Worm (Caenorhabditis elegans) whole organism, L2 larva: Measurements from ENCODE around the gene cat-1.
A peak's percentile ranks its signal among the peaks of the same experiment; 100 is the strongest.

Experiments used
- C34F6.9 ChIP-seq: fragments of 150-350 bp; optimal IDR thresholded peaks from 2 replicates; lab custom pipeline; 2014; ENCODE audit warnings: missing biosample characterization, missing genetic modification characterization
- F13H6.1 ChIP-seq: sonication (generic microtip); optimal IDR thresholded peaks from 2 replicates; lab custom pipeline; 2016; ENCODE audit warnings: missing genetic modification characterization, missing compliant biosample characterization
- R02D3.7 ChIP-seq: fragments of 150-350 bp; optimal IDR thresholded peaks from 2 replicates; lab custom pipeline; 2014; ENCODE audit warnings: missing biosample characterization, missing genetic modification characterization
- Y55F3AM.14 ChIP-seq: fragments of 200-800 bp; sonication (Bioruptor generic); optimal IDR thresholded peaks from 2 replicates; lab custom pipeline; 2018; ENCODE audit warnings: mild to moderate bottlenecking, missing genetic modification characterization, missing compliant biosample characterization
- ZK546.5 ChIP-seq: sonication (generic microtip); optimal IDR thresholded peaks from 2 replicates; lab custom pipeline; 2017; ENCODE audit warnings: missing biosample characterization, missing genetic modification characterization
- alr-1 ChIP-seq: fragments of 150-350 bp; optimal IDR thresholded peaks from 2 replicates; lab custom pipeline; 2014; ENCODE audit warnings: missing biosample characterization, missing genetic modification characterization
- aly-2 ChIP-seq: fragments of 150-350 bp; optimal IDR thresholded peaks from 2 replicates; lab custom pipeline; 2014; ENCODE audit warnings: missing biosample characterization, missing genetic modification characterization
- ama-1 ChIP-seq: fragments of 150-350 bp; optimal IDR thresholded peaks from 2 replicates; lab custom pipeline; 2018; ENCODE audit warnings: inconsistent platforms
- blmp-1 ChIP-seq: sonication (generic microtip); optimal IDR thresholded peaks from 2 replicates; lab custom pipeline; 2017; ENCODE audit warnings: missing genetic modification characterization, mild to moderate bottlenecking, missing compliant biosample characterization, antibody characterized with exemption, moderate library complexity; ENCODE audit not compliant: insufficient read depth
- ceh-16 ChIP-seq: fragments of 150-350 bp; optimal IDR thresholded peaks from 2 replicates; lab custom pipeline; 2014; ENCODE audit warnings: missing biosample characterization, missing genetic modification characterization
- crh-2 ChIP-seq: sonication (generic microtip); optimal IDR thresholded peaks from 2 replicates; lab custom pipeline; 2017; ENCODE audit warnings: missing biosample characterization, missing genetic modification characterization
- dmd-4 ChIP-seq: sonication (generic microtip); optimal IDR thresholded peaks from 2 replicates; lab custom pipeline; 2017; ENCODE audit warnings: missing biosample characterization, missing genetic modification characterization
- elt-3 ChIP-seq: sonication (generic microtip); optimal IDR thresholded peaks from 2 replicates; lab custom pipeline; 2017; ENCODE audit warnings: missing biosample characterization, missing genetic modification characterization
- fos-1 ChIP-seq: fragments of 150-350 bp; optimal IDR thresholded peaks from 2 replicates; lab custom pipeline; 2014; ENCODE audit warnings: missing biosample characterization, missing genetic modification characterization
- lin-11 ChIP-seq: fragments of 150-350 bp; sonication (generic microtip); optimal IDR thresholded peaks from 2 replicates; lab custom pipeline; 2014; ENCODE audit warnings: missing biosample characterization, missing genetic modification characterization, inconsistent platforms, mixed read lengths
- lin-13 ChIP-seq: fragments of 150-350 bp; optimal IDR thresholded peaks from 2 replicates; lab custom pipeline; 2014; ENCODE audit warnings: missing biosample characterization, missing genetic modification reagents, missing genetic modification characterization
- lin-39 ChIP-seq: fragments of 150-350 bp; optimal IDR thresholded peaks from 2 replicates; lab custom pipeline; 2014; ENCODE audit warnings: missing biosample characterization, missing genetic modification reagents, missing genetic modification characterization
- lsy-2 ChIP-seq, 2 experiments: fragments of 150-350 bp in 1 of 2; sonication (generic microtip) in 1 of 2; optimal IDR thresholded peaks; 2 replicates each; lab custom pipeline; 2014 to 2017; ENCODE audit warnings: missing biosample characterization in 2 of 2, missing genetic modification characterization in 2 of 2
- mab-5 ChIP-seq: fragments of 150-350 bp; optimal IDR thresholded peaks from 2 replicates; lab custom pipeline; 2014; ENCODE audit warnings: missing biosample characterization, missing genetic modification characterization
- mbf-1 ChIP-seq: sonication (generic microtip); optimal IDR thresholded peaks from 2 replicates; lab custom pipeline; 2017; ENCODE audit warnings: missing biosample characterization, missing genetic modification characterization
- mdl-1 ChIP-seq, 2 experiments: fragments of 150-350 bp in 1 of 2; sonication (generic microtip) in 1 of 2; optimal IDR thresholded peaks; 2 replicates each; lab custom pipeline; 2017; ENCODE audit warnings: missing biosample characterization in 2 of 2, missing genetic modification characterization in 2 of 2
- nhr-10 ChIP-seq: sonication (generic microtip); optimal IDR thresholded peaks from 2 replicates; lab custom pipeline; 2017; ENCODE audit warnings: missing biosample characterization, missing genetic modification characterization
- nhr-129 ChIP-seq: fragments of 150-350 bp; optimal IDR thresholded peaks from 2 replicates; lab custom pipeline; 2014; ENCODE audit warnings: missing biosample characterization, missing genetic modification characterization
- nhr-21 ChIP-seq: fragments of 150-350 bp; optimal IDR thresholded peaks from 2 replicates; lab custom pipeline; 2014; ENCODE audit warnings: missing biosample characterization, missing genetic modification characterization
- nhr-23 ChIP-seq: fragments of 150-350 bp; optimal IDR thresholded peaks from 2 replicates; lab custom pipeline; 2014; ENCODE audit warnings: missing biosample characterization, missing genetic modification reagents, missing genetic modification characterization
- nhr-237 ChIP-seq: fragments of 150-350 bp; optimal IDR thresholded peaks from 2 replicates; lab custom pipeline; 2014; ENCODE audit warnings: missing biosample characterization, missing genetic modification characterization
- nhr-25 ChIP-seq: fragments of 150-350 bp; sonication (generic microtip); optimal IDR thresholded peaks from 3 replicates; lab custom pipeline; 2014; ENCODE audit warnings: missing biosample characterization, missing genetic modification characterization
- nhr-6 ChIP-seq: fragments of 150-350 bp; optimal IDR thresholded peaks from 2 replicates; lab custom pipeline; 2014; ENCODE audit warnings: missing biosample characterization, missing genetic modification characterization
- nhr-77 ChIP-seq: fragments of 150-350 bp; optimal IDR thresholded peaks from 2 replicates; lab custom pipeline; 2014; ENCODE audit warnings: missing biosample characterization, missing genetic modification characterization
- peb-1 ChIP-seq: fragments of 150-350 bp; optimal IDR thresholded peaks from 2 replicates; lab custom pipeline; 2014; ENCODE audit warnings: missing biosample characterization, missing genetic modification characterization
- skn-1 ChIP-seq: sonication (generic microtip); optimal IDR thresholded peaks from 2 replicates; lab custom pipeline; 2017; ENCODE audit warnings: missing biosample characterization, missing genetic modification characterization
- sma-3 ChIP-seq: sonication (generic microtip); optimal IDR thresholded peaks from 2 replicates; lab custom pipeline; 2016; ENCODE audit warnings: missing genetic modification reagents, missing genetic modification characterization, missing compliant biosample characterization
- sma-9 ChIP-seq, 2 experiments: fragments of 150-350 bp in 1 of 2; sonication (generic microtip) in 1 of 2; optimal IDR thresholded peaks; 2 replicates each; lab custom pipeline; 2014 to 2016; ENCODE audit warnings: missing genetic modification characterization in 2 of 2, mild to moderate bottlenecking in 1 of 2, missing biosample characterization in 1 of 2, missing compliant biosample characterization in 1 of 2, missing genetic modification reagents in 1 of 2, moderate library complexity in 1 of 2
- snpc-4 ChIP-seq: fragments of 150-350 bp; optimal IDR thresholded peaks from 2 replicates; lab custom pipeline; 2014; ENCODE audit warnings: missing biosample characterization, missing genetic modification characterization
- unc-39 ChIP-seq: fragments of 150-350 bp; optimal IDR thresholded peaks from 2 replicates; lab custom pipeline; 2014; ENCODE audit warnings: missing biosample characterization, missing genetic modification characterization
- unc-55 ChIP-seq: fragments of 150-350 bp; sonication (generic microtip); optimal IDR thresholded peaks from 3 replicates; lab custom pipeline; 2014; ENCODE audit warnings: missing biosample characterization, missing genetic modification reagents, missing genetic modification characterization
- unc-62 ChIP-seq: fragments of 150-350 bp; optimal IDR thresholded peaks from 2 replicates; lab custom pipeline; 2014; ENCODE audit warnings: missing biosample characterization, missing genetic modification reagents, missing genetic modification characterization
- zag-1 ChIP-seq: fragments of 150-350 bp; optimal IDR thresholded peaks from 2 replicates; lab custom pipeline; 2014; ENCODE audit warnings: missing biosample characterization, missing genetic modification characterization
- ztf-1 ChIP-seq: fragments of 200-800 bp; sonication (Bioruptor generic); conservative IDR thresholded peaks from 2 replicates; pipeline ENCODE4 v1.3.6; 2022; ENCODE audit warnings: missing genetic modification characterization, missing compliant biosample characterization
- ztf-11 ChIP-seq: sonication (generic microtip); optimal IDR thresholded peaks from 2 replicates; lab custom pipeline; 2017; ENCODE audit warnings: missing biosample characterization, missing genetic modification characterization

The cat-1 gene

ce11 chrX:5713479-5713878 is 2.9 kb upstream of the cat-1 start:
- TF ChIP-seq nhr-77 (tag; lab: Kevin White, UChicago) (no peak), mab-5 (tag; lab: Kevin White, UChicago) (no peak), unc-62 (no peak), ceh-16 (tag; lab: Kevin White, UChicago) (no peak), elt-3 (no peak), unc-39 (tag; lab: Kevin White, UChicago) (no peak), zag-1 (tag; lab: Kevin White, UChicago) (no peak), R02D3.7 (tag; lab: Kevin White, UChicago) (no peak), ZK546.5 (tag; lab: Kevin White, UChicago) (no peak), Y55F3AM.14 (peak; percentile 12), nhr-129 (no peak), nhr-6 (tag; lab: Kevin White, UChicago) (no peak), lin-13 (peak; percentile 11), nhr-25 (no peak), peb-1 (tag; lab: Kevin White, UChicago) (no peak), nhr-10 (no peak), unc-55 (GFP tag; lab: Kevin White, UChicago) (no peak), lin-39 (tag; lab: Kevin White, UChicago) (no peak), mbf-1 (no peak), F13H6.1 (no peak), C34F6.9 (tag; lab: Kevin White, UChicago) (no peak), skn-1 (tag; lab: Kevin White, UChicago) (no peak), snpc-4 (tag; lab: Kevin White, UChicago) (no peak), aly-2 (tag; lab: Kevin White, UChicago) (no peak), sma-9 (GFP tag; optimal IDR thresholded peaks at IDR 0.05; lab: Kevin White, UChicago) (peak; percentile 4), sma-9 (tag; optimal IDR thresholded peaks at IDR 0.05; lab: Kevin White, UChicago) (no peak), fos-1 (peak; percentile 54), mdl-1 (tag; optimal IDR thresholded peaks at IDR 0.05; lab: Kevin White, UChicago) (no peak), ama-1 (lab: Kevin White, UChicago) (no peak), nhr-21 (tag; lab: Kevin White, UChicago) (peak; percentile 19), nhr-237 (no peak), ztf-1 (no peak), crh-2 (tag; lab: Kevin White, UChicago) (peak; percentile 17), sma-3 (GFP tag; lab: Kevin White, UChicago) (peak; percentile 18)

ce11 chrX:5709205-5709604 is 1.3 kb downstream of the cat-1 start:
- TF ChIP-seq alr-1 (tag; lab: Kevin White, UChicago) (no peak), lsy-2 (tag; optimal IDR thresholded peaks at IDR 0.05; lab: Kevin White, UChicago) (no peak), nhr-10 (no peak), nhr-237 (no peak), nhr-23 (no peak)

ce11 chrX:5707809-5708208 is 2.7 kb downstream of the cat-1 start:
- TF ChIP-seq lin-39 (tag; lab: Kevin White, UChicago) = no peak
- no peak for TF ChIP-seq nhr-10
- TF ChIP-seq ceh-16 (tag; lab: Kevin White, UChicago) = no peak
- TF ChIP-seq ZK546.5 (tag; lab: Kevin White, UChicago) = no peak
- no peak for TF ChIP-seq mbf-1
- TF ChIP-seq unc-39 (tag; lab: Kevin White, UChicago) = no peak
- TF ChIP-seq blmp-1 = no peak
- TF ChIP-seq sma-3 (GFP tag; lab: Kevin White, UChicago) = peak; percentile 44
- peak; percentile 9 for TF ChIP-seq crh-2 (tag; lab: Kevin White, UChicago)
- TF ChIP-seq F13H6.1 = peak; percentile 39
- TF ChIP-seq nhr-21 (tag; lab: Kevin White, UChicago) = peak; percentile 42
- TF ChIP-seq Y55F3AM.14 = peak; percentile 3
- peak; percentile 17 for TF ChIP-seq C34F6.9 (tag; lab: Kevin White, UChicago)
- TF ChIP-seq nhr-77 (tag; lab: Kevin White, UChicago) = no peak
- TF ChIP-seq lsy-2 (tag; optimal IDR thresholded peaks at IDR 0.05; lab: Kevin White, UChicago) = peak in 1 of 2 experiments; percentile 23
- no peak for TF ChIP-seq nhr-237
- TF ChIP-seq peb-1 (tag; lab: Kevin White, UChicago) = no peak
- TF ChIP-seq elt-3 = no peak
- no peak for TF ChIP-seq alr-1 (tag; lab: Kevin White, UChicago)
- TF ChIP-seq fos-1 = peak; percentile 36
- peak; percentile 72 for TF ChIP-seq sma-9 (GFP tag; optimal IDR thresholded peaks at IDR 0.05; lab: Kevin White, UChicago)
- no peak for TF ChIP-seq sma-9 (tag; optimal IDR thresholded peaks at IDR 0.05; lab: Kevin White, UChicago)
- peak; percentile 41 for TF ChIP-seq mab-5 (tag; lab: Kevin White, UChicago)
- no peak for TF ChIP-seq dmd-4 (tag; lab: Kevin White, UChicago)
- TF ChIP-seq nhr-129 = peak; percentile 58
- TF ChIP-seq lin-11 (tag; lab: Kevin White, UChicago) = peak; percentile 4
- no peak for TF ChIP-seq ztf-11 (tag; lab: Kevin White, UChicago)
- no peak for TF ChIP-seq nhr-25
